Worm (Caenorhabditis elegans) whole organism, L1 larva: ENCODE results near the gene laf-1.
A peak's percentile ranks its signal among the peaks of the same experiment; 100 is the strongest.

Experiments used
- C04F5.9 ChIP-seq: sonication (generic microtip); optimal IDR thresholded peaks from 2 replicates; lab custom pipeline; 2016; ENCODE audit warnings: missing genetic modification characterization, missing compliant biosample characterization
- C34B4.2 ChIP-seq: sonication (generic microtip); optimal IDR thresholded peaks from 2 replicates; lab custom pipeline; 2017; ENCODE audit warnings: mild to moderate bottlenecking, missing genetic modification characterization, missing compliant biosample characterization
- F16B12.6 ChIP-seq: fragments of 150-350 bp; optimal IDR thresholded peaks from 2 replicates; lab custom pipeline; 2014; ENCODE audit warnings: missing biosample characterization, missing genetic modification characterization
- aha-1 ChIP-seq: fragments of 150-350 bp; optimal IDR thresholded peaks from 2 replicates; lab custom pipeline; 2014; ENCODE audit warnings: missing biosample characterization, missing genetic modification characterization
- alr-1 ChIP-seq: fragments of 200-800 bp; sonication (Bioruptor generic); optimal IDR thresholded peaks from 2 replicates; lab custom pipeline; 2018; ENCODE audit warnings: borderline replicate concordance, mild to moderate bottlenecking, missing genetic modification characterization, missing compliant biosample characterization
- aly-2 ChIP-seq: fragments of 150-350 bp; optimal IDR thresholded peaks from 2 replicates; lab custom pipeline; 2014; ENCODE audit warnings: missing biosample characterization, missing genetic modification characterization
- ama-1 ChIP-seq: fragments of 150-350 bp; optimal IDR thresholded peaks from 2 replicates; lab custom pipeline; 2014
- ceh-90 ChIP-seq: sonication (generic microtip); optimal IDR thresholded peaks from 2 replicates; lab custom pipeline; 2016; ENCODE audit warnings: missing genetic modification characterization, missing compliant biosample characterization
- dpl-1 ChIP-seq, 3 experiments: fragments of 150-350 bp in 2 of 3; sonication (generic microtip) in 1 of 3; optimal IDR thresholded peaks; 2 replicates each; lab custom pipeline; 2014 to 2017; ENCODE audit warnings: missing biosample characterization in 3 of 3, missing genetic modification characterization in 3 of 3, missing genetic modification reagents in 3 of 3
- dsc-1 ChIP-seq: sonication (generic microtip); optimal IDR thresholded peaks from 2 replicates; lab custom pipeline; 2016; ENCODE audit warnings: mild to moderate bottlenecking, missing genetic modification characterization, missing compliant biosample characterization
- efl-1 ChIP-seq, 4 experiments: fragments of 150-350 bp; optimal IDR thresholded peaks in 3 of 4; peaks in 1 of 4; 1 replicate in 1 of 4; 2 replicates in 3 of 4; lab custom pipeline; 2014; ENCODE audit warnings: missing biosample characterization in 2 of 4, missing genetic modification characterization in 2 of 4, missing genetic modification reagents in 2 of 4
- egl-27 ChIP-seq, 2 experiments: fragments of 150-350 bp in 1 of 2; sonication (generic microtip); optimal IDR thresholded peaks; 3 replicates each; lab custom pipeline; 2017 to 2018; ENCODE audit warnings: missing biosample characterization in 2 of 2, missing genetic modification characterization in 2 of 2, missing genetic modification reagents in 2 of 2
- elt-2 ChIP-seq: sonication (generic microtip); optimal IDR thresholded peaks from 2 replicates; lab custom pipeline; 2016; ENCODE audit warnings: missing genetic modification characterization, mild to moderate bottlenecking, inconsistent platforms, missing compliant biosample characterization, missing genetic modification reagents
- fkh-8 ChIP-seq: sonication (generic microtip); optimal IDR thresholded peaks from 2 replicates; lab custom pipeline; 2016; ENCODE audit warnings: mild to moderate bottlenecking, missing genetic modification characterization, missing compliant biosample characterization
- fos-1 ChIP-seq: fragments of 150-350 bp; optimal IDR thresholded peaks from 2 replicates; lab custom pipeline; 2014; ENCODE audit warnings: missing biosample characterization, missing genetic modification characterization
- grh-1 ChIP-seq: fragments of 200-800 bp; sonication (Bioruptor generic); IDR thresholded peaks from 2 replicates; pipeline ENCODE4 v1.3.6; 2022; ENCODE audit warnings: missing genetic modification reagents, missing genetic modification characterization, missing compliant biosample characterization
- hlh-17 ChIP-seq: fragments of 200-800 bp; sonication (Bioruptor generic); optimal IDR thresholded peaks from 2 replicates; lab custom pipeline; 2018; ENCODE audit warnings: missing genetic modification characterization, mild to moderate bottlenecking, missing compliant biosample characterization, moderate library complexity, borderline replicate concordance
- isw-1 ChIP-seq: fragments of 200-800 bp; sonication (Bioruptor generic); IDR thresholded peaks from 2 replicates; pipeline ENCODE4 v1.3.6; 2022; ENCODE audit warnings: missing genetic modification characterization, missing compliant biosample characterization
- jun-1 ChIP-seq: fragments of 150-350 bp; optimal IDR thresholded peaks from 2 replicates; lab custom pipeline; 2014; ENCODE audit warnings: missing biosample characterization, missing genetic modification reagents, missing genetic modification characterization
- lin-14 ChIP-seq: fragments of 200-800 bp; sonication (Bioruptor generic); optimal IDR thresholded peaks from 2 replicates; lab custom pipeline; 2018; ENCODE audit warnings: mild to moderate bottlenecking, missing genetic modification characterization, moderate library complexity, missing compliant biosample characterization
- lin-35 ChIP-seq, 2 experiments: fragments of 150-350 bp; optimal IDR thresholded peaks; 2 replicates each; lab custom pipeline; 2014; ENCODE audit warnings: missing biosample characterization in 2 of 2, missing genetic modification characterization in 2 of 2, missing genetic modification reagents in 2 of 2
- lin-39 ChIP-seq: fragments of 150-350 bp; optimal IDR thresholded peaks from 2 replicates; lab custom pipeline; 2014; ENCODE audit warnings: missing biosample characterization, missing genetic modification reagents, missing genetic modification characterization
- mdl-1 ChIP-seq, 2 experiments: fragments of 150-350 bp; optimal IDR thresholded peaks; 2 replicates each; lab custom pipeline; 2014 to 2017; ENCODE audit warnings: missing biosample characterization in 2 of 2, missing genetic modification characterization in 2 of 2, inconsistent platforms in 1 of 2
- mef-2 ChIP-seq: fragments of 150-350 bp; optimal IDR thresholded peaks from 2 replicates; lab custom pipeline; 2014; ENCODE audit warnings: missing biosample characterization, missing genetic modification characterization
- mep-1 ChIP-seq: fragments of 150-350 bp; optimal IDR thresholded peaks from 2 replicates; lab custom pipeline; 2014; ENCODE audit warnings: missing biosample characterization, missing genetic modification characterization
- nhr-11 ChIP-seq: fragments of 150-350 bp; optimal IDR thresholded peaks from 2 replicates; lab custom pipeline; 2014; ENCODE audit warnings: missing biosample characterization, missing genetic modification characterization
- nhr-20 ChIP-seq: sonication (generic microtip); optimal IDR thresholded peaks from 2 replicates; lab custom pipeline; 2016; ENCODE audit warnings: mild to moderate bottlenecking, missing genetic modification characterization, missing compliant biosample characterization
- nhr-237 ChIP-seq: fragments of 150-350 bp; optimal IDR thresholded peaks from 2 replicates; lab custom pipeline; 2014; ENCODE audit warnings: missing biosample characterization, missing genetic modification characterization
- nhr-28 ChIP-seq: fragments of 150-350 bp; optimal IDR thresholded peaks from 2 replicates; lab custom pipeline; 2014; ENCODE audit warnings: missing biosample characterization, missing genetic modification characterization
- nhr-71 ChIP-seq: sonication (generic microtip); optimal IDR thresholded peaks from 2 replicates; lab custom pipeline; 2016; ENCODE audit warnings: mild to moderate bottlenecking, missing genetic modification characterization, moderate library complexity, missing compliant biosample characterization
- nhr-76 ChIP-seq: sonication (generic microtip); optimal IDR thresholded peaks from 2 replicates; lab custom pipeline; 2017; ENCODE audit warnings: missing biosample characterization, missing genetic modification characterization
- nhr-77 ChIP-seq: fragments of 150-350 bp; optimal IDR thresholded peaks from 2 replicates; lab custom pipeline; 2014; ENCODE audit warnings: missing biosample characterization, missing genetic modification characterization
- pax-3 ChIP-seq: fragments of 200-800 bp; sonication (Bioruptor generic); optimal IDR thresholded peaks from 2 replicates; lab custom pipeline; 2018; ENCODE audit warnings: mild to moderate bottlenecking, missing genetic modification characterization, moderate library complexity, missing compliant biosample characterization
- rnt-1 ChIP-seq: sonication (generic microtip); optimal IDR thresholded peaks from 2 replicates; lab custom pipeline; 2016; ENCODE audit warnings: mild to moderate bottlenecking, missing genetic modification characterization, moderate library complexity, missing compliant biosample characterization
- skn-1 ChIP-seq: fragments of 150-350 bp; optimal IDR thresholded peaks from 2 replicates; lab custom pipeline; 2014; ENCODE audit warnings: missing biosample characterization, missing genetic modification characterization
- sox-4 ChIP-seq: sonication (generic microtip); optimal IDR thresholded peaks from 2 replicates; lab custom pipeline; 2016; ENCODE audit warnings: missing genetic modification characterization, missing compliant biosample characterization
- tbx-2 ChIP-seq: sonication (generic microtip); optimal IDR thresholded peaks from 2 replicates; lab custom pipeline; 2016; ENCODE audit warnings: missing genetic modification characterization, missing compliant biosample characterization
- tlp-1 ChIP-seq: fragments of 150-350 bp; optimal IDR thresholded peaks from 2 replicates; lab custom pipeline; 2014; ENCODE audit warnings: missing biosample characterization, missing genetic modification characterization
- unc-130 ChIP-seq: fragments of 150-350 bp; optimal IDR thresholded peaks from 2 replicates; lab custom pipeline; 2017; ENCODE audit warnings: missing biosample characterization, missing genetic modification characterization, inconsistent platforms
- unc-62 ChIP-seq: fragments of 150-350 bp; optimal IDR thresholded peaks from 2 replicates; lab custom pipeline; 2014; ENCODE audit warnings: missing biosample characterization, missing genetic modification reagents, missing genetic modification characterization
- ztf-11 ChIP-seq, 2 experiments: sonication (generic microtip); optimal IDR thresholded peaks; 2 replicates each; lab custom pipeline; 2016 to 2017; ENCODE audit warnings: missing genetic modification characterization in 2 of 2, missing biosample characterization in 1 of 2, missing compliant biosample characterization in 1 of 2

Gene laf-1

ce11 chrIII:2780793-2781192 lies 1.9 kb upstream of the laf-1 start, which contains the start of gene Y71H2AM.6 (continued):
- TF ChIP-seq efl-1 (optimal IDR thresholded peaks at IDR 0.05; lab: Kevin White, UChicago), result peak; percentile 52 to 67
- TF ChIP-seq efl-1 (GFP tag; optimal IDR thresholded peaks at IDR 0.05 in 1 of 2; lab: Kevin White, UChicago), result peak; percentile 74 to 95
- peak; percentile 17 for TF ChIP-seq pax-3 (tag; lab: Kevin White, UChicago)
- no peak for TF ChIP-seq egl-27 (tag; optimal IDR thresholded peaks at IDR 0.05; lab: Kevin White, UChicago)
- peak; percentile 59 for TF ChIP-seq nhr-71 (tag; lab: Kevin White, UChicago)
- TF ChIP-seq fkh-8 (tag; lab: Kevin White, UChicago), result peak; percentile 39
- peak; percentile 90 for TF ChIP-seq mep-1
- peak; percentile 20 for TF ChIP-seq aly-2
- TF ChIP-seq nhr-20 (tag; lab: Kevin White, UChicago), result peak; percentile 39
- TF ChIP-seq unc-62 (GFP tag; lab: Kevin White, UChicago), result no peak
- TF ChIP-seq nhr-11 (tag; lab: Kevin White, UChicago), result no peak
- TF ChIP-seq, all 84 proteins: peak for 33

- TF ChIP-seq jun-1 (tag; lab: Kevin White, UChicago) (no peak), unc-130 (no peak), F16B12.6 (tag; lab: Kevin White, UChicago) (peak; percentile 12), ama-1 (lab: Kevin White, UChicago) (no peak), nhr-237 (tag; lab: Kevin White, UChicago) (no peak), tbx-2 (tag; lab: Kevin White, UChicago) (no peak), ztf-11 (tag; optimal IDR thresholded peaks at IDR 0.05; lab: Kevin White, UChicago) (no peak)
Measured at ce11 chrIII:2780283-2780682, 1.4 kb upstream of the laf-1 start.

ce11 chrIII:2770752-2771151 lies 8.1 kb downstream of the laf-1 start:
- no peak for TF ChIP-seq C34B4.2
- no peak for TF ChIP-seq grh-1 (GFP tag; lab: Robert Waterston, UW)
- no peak for TF ChIP-seq fos-1 (tag; lab: Kevin White, UChicago)
- TF ChIP-seq lin-14, result no peak
- TF ChIP-seq ceh-90, result no peak
- no peak for TF ChIP-seq ama-1 (lab: Kevin White, UChicago)
- no peak for TF ChIP-seq fkh-8 (tag; lab: Kevin White, UChicago)
- no peak for TF ChIP-seq nhr-20 (tag; lab: Kevin White, UChicago)
- no peak for TF ChIP-seq isw-1 (GFP tag; lab: Robert Waterston, UW)
- TF ChIP-seq alr-1 (tag; lab: Kevin White, UChicago), result no peak
- no peak for TF ChIP-seq dsc-1 (tag; lab: Kevin White, UChicago)
- no peak for TF ChIP-seq aha-1 (tag; lab: Kevin White, UChicago)
- TF ChIP-seq C04F5.9 (tag; lab: Kevin White, UChicago), result no peak
- no peak for TF ChIP-seq skn-1
- no peak for TF ChIP-seq lin-39 (tag; lab: Kevin White, UChicago)
- no peak for TF ChIP-seq nhr-28 (tag; lab: Kevin White, UChicago)
- TF ChIP-seq elt-2, result no peak
- TF ChIP-seq nhr-77 (tag; lab: Kevin White, UChicago), result no peak
- no peak for TF ChIP-seq nhr-76
- TF ChIP-seq mdl-1 (tag; optimal IDR thresholded peaks at IDR 0.05; lab: Kevin White, UChicago), result no peak

ce11 chrIII:2769078-2769477 lies 9.8 kb downstream of the laf-1 start:
- no peak for TF ChIP-seq rnt-1 (tag; lab: Kevin White, UChicago)
- no peak for TF ChIP-seq egl-27 (tag; optimal IDR thresholded peaks at IDR 0.05; lab: Kevin White, UChicago)
- no peak for TF ChIP-seq mef-2
- peak; percentile 3 to 75 for TF ChIP-seq efl-1 (optimal IDR thresholded peaks at IDR 0.05; lab: Kevin White, UChicago)
- peak; percentile 64 to 97 for TF ChIP-seq efl-1 (GFP tag; optimal IDR thresholded peaks at IDR 0.05 in 1 of 2; lab: Kevin White, UChicago)
- TF ChIP-seq sox-4 (tag; lab: Kevin White, UChicago), result no peak
- no peak for TF ChIP-seq tlp-1
- TF ChIP-seq dpl-1 (GFP tag; optimal IDR thresholded peaks at IDR 0.05; lab: Kevin White, UChicago), result peak in 2 of 3 experiments; percentile 51 to 61
- no peak for TF ChIP-seq hlh-17 (GFP tag; lab: Kevin White, UChicago)
- TF ChIP-seq lin-35 (GFP tag; optimal IDR thresholded peaks at IDR 0.05; lab: Kevin White, UChicago), result peak in 1 of 2 experiments; percentile 33
